Worm (Caenorhabditis elegans) whole organism, L1 larva: ENCODE data around the gene C44H4.6.

Source experiments
- C04F5.9 ChIP-seq: sonication (generic microtip); optimal IDR thresholded peaks from 2 replicates; lab custom pipeline; 2016; ENCODE audit warnings: missing genetic modification characterization, missing compliant biosample characterization
- C16A3.4 ChIP-seq: fragments of 150-350 bp; optimal IDR thresholded peaks from 2 replicates; lab custom pipeline; 2014; ENCODE audit warnings: missing biosample characterization, missing genetic modification characterization
- Y116A8C.19 ChIP-seq: sonication (generic microtip); optimal IDR thresholded peaks from 2 replicates; lab custom pipeline; 2016; ENCODE audit warnings: missing compliant biosample characterization, missing genetic modification characterization, borderline replicate concordance
- alr-1 ChIP-seq: fragments of 200-800 bp; sonication (Bioruptor generic); optimal IDR thresholded peaks from 2 replicates; lab custom pipeline; 2018; ENCODE audit warnings: borderline replicate concordance, mild to moderate bottlenecking, missing genetic modification characterization, missing compliant biosample characterization
- ama-1 ChIP-seq: fragments of 150-350 bp; optimal IDR thresholded peaks from 2 replicates; lab custom pipeline; 2014
- ceh-63 ChIP-seq: fragments of 200-800 bp; sonication (Bioruptor generic); optimal IDR thresholded peaks from 2 replicates; lab custom pipeline; 2018; ENCODE audit warnings: mild to moderate bottlenecking, missing genetic modification characterization, missing compliant biosample characterization
- ceh-82 ChIP-seq, 3 experiments: fragments of 150-350 bp in 1 of 3; sonication (generic microtip) in 2 of 3; optimal IDR thresholded peaks; 2 replicates each; lab custom pipeline; 2014 to 2017; ENCODE audit warnings: missing biosample characterization in 3 of 3, missing genetic modification characterization in 3 of 3
- ceh-88 ChIP-seq: fragments of 200-800 bp; sonication (Bioruptor generic); IDR thresholded peaks from 2 replicates; pipeline ENCODE4 v1.3.6; 2022; ENCODE audit warnings: missing genetic modification characterization, missing compliant biosample characterization
- ceh-90 ChIP-seq: sonication (generic microtip); optimal IDR thresholded peaks from 2 replicates; lab custom pipeline; 2016; ENCODE audit warnings: missing genetic modification characterization, missing compliant biosample characterization
- dsc-1 ChIP-seq: sonication (generic microtip); optimal IDR thresholded peaks from 2 replicates; lab custom pipeline; 2016; ENCODE audit warnings: mild to moderate bottlenecking, missing genetic modification characterization, missing compliant biosample characterization
- efl-3 ChIP-seq: fragments of 200-800 bp; sonication (Bioruptor generic); optimal IDR thresholded peaks from 2 replicates; lab custom pipeline; 2018; ENCODE audit warnings: mild to moderate bottlenecking, missing genetic modification characterization, missing compliant biosample characterization
- egl-27 ChIP-seq, 2 experiments: fragments of 150-350 bp in 1 of 2; sonication (generic microtip); optimal IDR thresholded peaks; 3 replicates each; lab custom pipeline; 2017 to 2018; ENCODE audit warnings: missing biosample characterization in 2 of 2, missing genetic modification characterization in 2 of 2, missing genetic modification reagents in 2 of 2
- elt-2 ChIP-seq: sonication (generic microtip); optimal IDR thresholded peaks from 2 replicates; lab custom pipeline; 2016; ENCODE audit warnings: missing genetic modification characterization, mild to moderate bottlenecking, inconsistent platforms, missing compliant biosample characterization, missing genetic modification reagents
- elt-3 ChIP-seq, 6 experiments: fragments of 150-350 bp in 1 of 6; sonication (generic microtip); optimal IDR thresholded peaks; 2 replicates each; lab custom pipeline; 2017 to 2018; ENCODE audit warnings: missing biosample characterization in 6 of 6, missing genetic modification characterization in 6 of 6, inconsistent platforms in 1 of 6
- fkh-10 ChIP-seq: sonication (generic microtip); optimal IDR thresholded peaks from 2 replicates; lab custom pipeline; 2017; ENCODE audit warnings: missing biosample characterization, missing genetic modification reagents, missing genetic modification characterization
- fkh-4 ChIP-seq: sonication (generic microtip); optimal IDR thresholded peaks from 2 replicates; lab custom pipeline; 2016; ENCODE audit warnings: missing compliant biosample characterization, missing genetic modification characterization, borderline replicate concordance
- fkh-8 ChIP-seq: sonication (generic microtip); optimal IDR thresholded peaks from 2 replicates; lab custom pipeline; 2016; ENCODE audit warnings: mild to moderate bottlenecking, missing genetic modification characterization, missing compliant biosample characterization
- fos-1 ChIP-seq: fragments of 150-350 bp; optimal IDR thresholded peaks from 2 replicates; lab custom pipeline; 2014; ENCODE audit warnings: missing biosample characterization, missing genetic modification characterization
- grh-1 ChIP-seq: fragments of 200-800 bp; sonication (Bioruptor generic); IDR thresholded peaks from 2 replicates; pipeline ENCODE4 v1.3.6; 2022; ENCODE audit warnings: missing genetic modification reagents, missing genetic modification characterization, missing compliant biosample characterization
- isw-1 ChIP-seq: fragments of 200-800 bp; sonication (Bioruptor generic); IDR thresholded peaks from 2 replicates; pipeline ENCODE4 v1.3.6; 2022; ENCODE audit warnings: missing genetic modification characterization, missing compliant biosample characterization
- jun-1 ChIP-seq: fragments of 150-350 bp; optimal IDR thresholded peaks from 2 replicates; lab custom pipeline; 2014; ENCODE audit warnings: missing biosample characterization, missing genetic modification reagents, missing genetic modification characterization
- lin-14 ChIP-seq: fragments of 200-800 bp; sonication (Bioruptor generic); optimal IDR thresholded peaks from 2 replicates; lab custom pipeline; 2018; ENCODE audit warnings: mild to moderate bottlenecking, missing genetic modification characterization, moderate library complexity, missing compliant biosample characterization
- lin-15B ChIP-seq: fragments of 150-350 bp; sonication (generic microtip); optimal IDR thresholded peaks from 3 replicates; lab custom pipeline; 2014; ENCODE audit warnings: missing biosample characterization, missing genetic modification characterization
- lin-35 ChIP-seq, 2 experiments: fragments of 150-350 bp; optimal IDR thresholded peaks; 2 replicates each; lab custom pipeline; 2014; ENCODE audit warnings: missing biosample characterization in 2 of 2, missing genetic modification characterization in 2 of 2, missing genetic modification reagents in 2 of 2
- lin-39 ChIP-seq: fragments of 150-350 bp; optimal IDR thresholded peaks from 2 replicates; lab custom pipeline; 2014; ENCODE audit warnings: missing biosample characterization, missing genetic modification reagents, missing genetic modification characterization
- mab-9 ChIP-seq: fragments of 200-800 bp; sonication (Bioruptor generic); IDR thresholded peaks from 2 replicates; pipeline ENCODE4 v1.3.6; 2022; ENCODE audit warnings: missing genetic modification reagents, missing genetic modification characterization, missing compliant biosample characterization
- mdl-1 ChIP-seq, 2 experiments: fragments of 150-350 bp; optimal IDR thresholded peaks; 2 replicates each; lab custom pipeline; 2014 to 2017; ENCODE audit warnings: missing biosample characterization in 2 of 2, missing genetic modification characterization in 2 of 2, inconsistent platforms in 1 of 2
- mef-2 ChIP-seq: fragments of 150-350 bp; optimal IDR thresholded peaks from 2 replicates; lab custom pipeline; 2014; ENCODE audit warnings: missing biosample characterization, missing genetic modification characterization
- mep-1 ChIP-seq: fragments of 150-350 bp; optimal IDR thresholded peaks from 2 replicates; lab custom pipeline; 2014; ENCODE audit warnings: missing biosample characterization, missing genetic modification characterization
- nhr-19 ChIP-seq: fragments of 200-800 bp; sonication (Bioruptor generic); conservative IDR thresholded peaks from 2 replicates; pipeline ENCODE4 v1.3.6; 2022; ENCODE audit warnings: missing genetic modification characterization, missing compliant biosample characterization
- nhr-20 ChIP-seq: sonication (generic microtip); optimal IDR thresholded peaks from 2 replicates; lab custom pipeline; 2016; ENCODE audit warnings: mild to moderate bottlenecking, missing genetic modification characterization, missing compliant biosample characterization
- nhr-28 ChIP-seq: fragments of 150-350 bp; optimal IDR thresholded peaks from 2 replicates; lab custom pipeline; 2014; ENCODE audit warnings: missing biosample characterization, missing genetic modification characterization
- nhr-47 ChIP-seq: sonication (generic microtip); optimal IDR thresholded peaks from 2 replicates; lab custom pipeline; 2016; ENCODE audit warnings: mild to moderate bottlenecking, missing genetic modification characterization, moderate library complexity, missing compliant biosample characterization
- nhr-71 ChIP-seq: sonication (generic microtip); optimal IDR thresholded peaks from 2 replicates; lab custom pipeline; 2016; ENCODE audit warnings: mild to moderate bottlenecking, missing genetic modification characterization, moderate library complexity, missing compliant biosample characterization
- nhr-77 ChIP-seq: fragments of 150-350 bp; optimal IDR thresholded peaks from 2 replicates; lab custom pipeline; 2014; ENCODE audit warnings: missing biosample characterization, missing genetic modification characterization
- nhr-85 ChIP-seq: sonication (generic microtip); peaks from one replicate; lab custom pipeline; 2016; ENCODE audit warnings: missing genetic modification characterization, inconsistent platforms, missing compliant biosample characterization
- snu-23 ChIP-seq: sonication (generic microtip); optimal IDR thresholded peaks from 2 replicates; lab custom pipeline; 2016; ENCODE audit warnings: missing genetic modification characterization, missing compliant biosample characterization
- sox-4 ChIP-seq: sonication (generic microtip); optimal IDR thresholded peaks from 2 replicates; lab custom pipeline; 2016; ENCODE audit warnings: missing genetic modification characterization, missing compliant biosample characterization
- sptf-1 ChIP-seq: fragments of 150-350 bp; optimal IDR thresholded peaks from 2 replicates; lab custom pipeline; 2014; ENCODE audit warnings: missing biosample characterization, missing genetic modification characterization
- sup-37 ChIP-seq: fragments of 200-800 bp; sonication (Bioruptor generic); optimal IDR thresholded peaks from 2 replicates; lab custom pipeline; 2018; ENCODE audit warnings: mild to moderate bottlenecking, missing genetic modification characterization, missing compliant biosample characterization
- swsn-7 ChIP-seq: sonication (generic microtip); optimal IDR thresholded peaks from 2 replicates; lab custom pipeline; 2016; ENCODE audit warnings: missing genetic modification characterization, missing compliant biosample characterization
- tlp-1 ChIP-seq: fragments of 150-350 bp; optimal IDR thresholded peaks from 2 replicates; lab custom pipeline; 2014; ENCODE audit warnings: missing biosample characterization, missing genetic modification characterization
- unc-30 ChIP-seq: sonication (generic microtip); optimal IDR thresholded peaks from 2 replicates; lab custom pipeline; 2017; ENCODE audit warnings: missing biosample characterization, missing genetic modification characterization
- unc-62 ChIP-seq: fragments of 150-350 bp; optimal IDR thresholded peaks from 2 replicates; lab custom pipeline; 2014; ENCODE audit warnings: missing biosample characterization, missing genetic modification reagents, missing genetic modification characterization
- unc-86 ChIP-seq: sonication (generic microtip); optimal IDR thresholded peaks from 2 replicates; lab custom pipeline; 2016; ENCODE audit warnings: missing genetic modification characterization, missing compliant biosample characterization
- xbp-1 ChIP-seq: sonication (generic microtip); optimal IDR thresholded peaks from 2 replicates; lab custom pipeline; 2016; ENCODE audit warnings: missing genetic modification characterization, missing compliant biosample characterization
- ztf-11 ChIP-seq, 2 experiments: sonication (generic microtip); optimal IDR thresholded peaks; 2 replicates each; lab custom pipeline; 2016 to 2017; ENCODE audit warnings: missing genetic modification characterization in 2 of 2, missing biosample characterization in 1 of 2, missing compliant biosample characterization in 1 of 2

Gene C44H4.6

DNA sequence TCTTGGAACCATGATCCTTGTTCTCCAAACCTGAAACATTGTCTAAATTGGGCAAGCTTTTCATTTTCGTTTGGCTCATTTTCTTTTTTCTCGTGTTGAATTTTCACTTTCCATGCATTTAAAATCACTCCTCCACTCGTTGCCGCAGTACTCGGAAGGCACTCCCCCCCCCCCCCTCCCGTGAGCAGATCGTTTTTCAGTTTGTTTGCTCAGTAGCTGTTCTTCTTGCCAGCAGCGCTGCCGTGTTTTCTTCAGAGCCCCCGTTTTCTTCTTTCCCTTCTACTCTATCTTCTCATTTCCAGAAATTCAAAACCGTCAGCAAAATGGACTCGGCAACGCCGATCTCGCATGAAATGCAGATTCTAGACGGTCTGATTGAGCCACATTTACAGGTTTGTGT is 4.3 kb downstream of the C44H4.6 start, which contains the start of gene C44H4.8:
Gene C44H4.8 (plus strand): TSS at position 301 of the 400 bp plus-strand sequence.
- TF ChIP-seq dsc-1 (tag; lab: Kevin White, UChicago) (no peak), swsn-7 (no peak), lin-14 (GFP tag; lab: Kevin White, UChicago) (no peak), sptf-1 (tag; lab: Kevin White, UChicago) (no peak), C04F5.9 (tag; lab: Kevin White, UChicago) (no peak), nhr-71 (no peak), mab-9 (GFP tag; lab: Robert Waterston, UW) (no peak), fkh-8 (tag; lab: Kevin White, UChicago) (no peak), elt-3 (tag; optimal IDR thresholded peaks at IDR 0.05; lab: Kevin White, UChicago) (no peak), alr-1 (tag; lab: Kevin White, UChicago) (no peak)

DNA sequence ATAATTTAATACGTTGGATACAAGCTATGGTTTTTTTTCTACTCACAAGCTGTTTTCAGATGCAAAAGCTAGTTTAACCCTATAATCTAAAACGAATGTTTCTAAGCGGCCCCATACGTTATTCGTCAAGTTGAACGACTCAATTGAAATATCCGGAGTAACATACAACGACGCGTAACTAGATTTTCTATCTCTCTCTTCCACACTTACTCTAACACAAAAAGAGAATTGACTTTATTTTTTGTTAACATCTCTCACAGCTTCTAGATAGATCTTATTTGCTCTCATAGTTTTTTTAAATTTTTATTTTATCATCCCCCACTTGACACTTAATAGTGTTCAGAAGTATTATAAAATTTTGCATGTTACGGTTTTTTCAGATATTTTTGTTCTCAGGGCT is 5.9 kb downstream of the C44H4.6 start:
- no peak for TF ChIP-seq sox-4 (tag; lab: Kevin White, UChicago)
- no peak for TF ChIP-seq ceh-63
- TF ChIP-seq sup-37, result no peak
- no peak for TF ChIP-seq Y116A8C.19 (tag; lab: Kevin White, UChicago)
- TF ChIP-seq ceh-90 (tag; lab: Kevin White, UChicago), result no peak
- TF ChIP-seq nhr-19 (GFP tag; lab: Robert Waterston, UW), result no peak
- TF ChIP-seq xbp-1 (tag; lab: Kevin White, UChicago), result no peak
- peak; percentile 91 for TF ChIP-seq fkh-10
- TF ChIP-seq ceh-88 (GFP tag; lab: Robert Waterston, UW), result no peak
- TF ChIP-seq unc-30 (tag; lab: Kevin White, UChicago), result no peak
- TF ChIP-seq lin-14 (GFP tag; lab: Kevin White, UChicago), result peak; percentile 70
- TF ChIP-seq unc-86 (tag; lab: Kevin White, UChicago), result no peak
- TF ChIP-seq nhr-28 (tag; lab: Kevin White, UChicago), result no peak
- TF ChIP-seq dsc-1 (tag; lab: Kevin White, UChicago), result peak; percentile 90
- TF ChIP-seq ama-1, result no peak
- no peak for TF ChIP-seq lin-15B (tag; lab: Kevin White, UChicago)
- no peak for TF ChIP-seq efl-3 (GFP tag; lab: Kevin White, UChicago)
- TF ChIP-seq jun-1 (tag; lab: Kevin White, UChicago), result no peak
- no peak for TF ChIP-seq nhr-77
- no peak for TF ChIP-seq tlp-1 (tag; lab: Kevin White, UChicago)
- TF ChIP-seq fkh-4 (tag; lab: Kevin White, UChicago), result peak; percentile 36
- no peak for TF ChIP-seq lin-35 (GFP tag; optimal IDR thresholded peaks at IDR 0.05; lab: Kevin White, UChicago)
- no peak for TF ChIP-seq mep-1 (tag; lab: Kevin White, UChicago)
- TF ChIP-seq nhr-20 (tag; lab: Kevin White, UChicago), result no peak
- peak; percentile 2 for TF ChIP-seq nhr-71
- TF ChIP-seq grh-1 (GFP tag; lab: Robert Waterston, UW), result no peak
- TF ChIP-seq lin-39 (tag; lab: Kevin White, UChicago), result no peak
- TF ChIP-seq, all 84 proteins: peak for 5

DNA sequence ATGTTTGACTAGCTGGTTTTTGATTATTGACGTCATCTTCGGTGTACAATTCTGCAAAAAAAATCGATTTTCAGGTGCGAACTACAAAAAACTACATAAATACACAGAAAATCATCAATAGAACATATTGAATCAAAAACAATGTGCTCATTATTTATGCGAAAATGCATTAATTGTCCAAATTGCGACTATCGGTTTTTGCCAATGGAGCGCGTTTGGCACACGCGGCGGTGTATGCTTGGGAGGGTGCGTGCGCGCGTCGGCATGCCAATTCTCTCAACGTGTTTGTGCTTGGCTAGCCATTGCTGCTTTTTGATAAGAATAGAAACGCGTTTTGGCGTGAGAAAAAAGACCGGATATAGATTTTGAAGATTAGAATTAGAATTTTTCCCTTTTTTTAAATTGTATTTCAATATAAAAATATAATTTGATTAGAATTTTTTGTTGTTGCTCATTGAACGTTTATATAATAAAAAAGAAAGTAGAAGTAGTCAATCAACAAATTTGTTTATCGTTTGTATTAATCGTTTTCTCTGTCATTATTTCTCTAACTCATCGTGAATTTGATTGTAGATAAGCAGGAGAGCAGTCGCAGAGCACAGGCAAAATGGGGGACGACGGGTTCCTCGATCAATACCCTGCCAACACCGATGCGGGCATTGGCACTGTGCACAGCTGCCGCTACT is 10.0 kb downstream of the C44H4.6 start, which contains the start of the genes C44H4.4 and tap-1:
Gene C44H4.4 (minus strand): TSS at position 51 of the 686 bp plus-strand sequence.
Gene tap-1 (plus strand): TSS at position 574 of the 686 bp plus-strand sequence.
- TF ChIP-seq swsn-7, result peak; percentile 2
- no peak for TF ChIP-seq egl-27 (tag; optimal IDR thresholded peaks at IDR 0.05; lab: Kevin White, UChicago)
- TF ChIP-seq lin-35 (GFP tag; optimal IDR thresholded peaks at IDR 0.05; lab: Kevin White, UChicago), result peak in 1 of 2 experiments; percentile 21
- TF ChIP-seq elt-2 (tag; lab: Kevin White, UChicago), result peak; percentile 20
- TF ChIP-seq fkh-8 (tag; lab: Kevin White, UChicago), result peak; percentile 1
- TF ChIP-seq fos-1 (tag; lab: Kevin White, UChicago), result no peak
- no peak for TF ChIP-seq fkh-10
- peak; percentile 10 for TF ChIP-seq C16A3.4 (tag; lab: Kevin White, UChicago)
- peak; percentile 25 for TF ChIP-seq nhr-47 (tag; lab: Kevin White, UChicago)
- TF ChIP-seq jun-1 (tag; lab: Kevin White, UChicago), result no peak
- peak; percentile 69 for TF ChIP-seq lin-14 (GFP tag; lab: Kevin White, UChicago)
- TF ChIP-seq ceh-82 (tag; optimal IDR thresholded peaks at IDR 0.05; lab: Kevin White, UChicago), result peak in 1 of 3 experiments; percentile 13
- TF ChIP-seq mep-1 (tag; lab: Kevin White, UChicago), result no peak
- TF ChIP-seq unc-62 (GFP tag; lab: Kevin White, UChicago), result no peak
- peak; percentile 26 for TF ChIP-seq snu-23 (GFP tag; lab: Kevin White, UChicago)
- TF ChIP-seq nhr-71, result peak; percentile 20
- TF ChIP-seq xbp-1 (tag; lab: Kevin White, UChicago), result peak; percentile 0
- TF ChIP-seq nhr-85 (tag; lab: Kevin White, UChicago), result no peak
- TF ChIP-seq mdl-1 (tag; optimal IDR thresholded peaks at IDR 0.05; lab: Kevin White, UChicago), result peak in 1 of 2 experiments; percentile 26
- peak; percentile 3; the same call in 1 of the 2 replicates for TF ChIP-seq isw-1 (GFP tag; lab: Robert Waterston, UW)
- no peak for TF ChIP-seq ztf-11 (tag; optimal IDR thresholded peaks at IDR 0.05; lab: Kevin White, UChicago)
- no peak for TF ChIP-seq mef-2
- TF ChIP-seq nhr-28 (tag; lab: Kevin White, UChicago), result no peak
